Fruit fly (Drosophila melanogaster) whole organism, wandering third instar larva: ENCODE data around the gene CG5107.

Experiments used
- Abd-B ChIP-seq: fragments of >200 bp; optimal IDR thresholded peaks from 2 replicates; lab custom pipeline; 2017; ENCODE audit warnings: missing biosample characterization, missing genetic modification characterization
- br ChIP-seq: fragments of 200-800 bp; sonication (Bioruptor generic); optimal IDR thresholded peaks from 2 replicates; lab custom pipeline; 2016; ENCODE audit warnings: missing biosample characterization, missing genetic modification characterization
- dsf ChIP-seq: sonication (Bioruptor generic); optimal IDR thresholded peaks from 2 replicates; lab custom pipeline; 2016; ENCODE audit warnings: missing biosample characterization, missing genetic modification characterization, borderline replicate concordance
- ey ChIP-seq: fragments of 200-800 bp; sonication (Bioruptor generic); optimal IDR thresholded peaks from 2 replicates; lab custom pipeline; 2016; ENCODE audit warnings: missing biosample characterization, missing genetic modification characterization

DNA sequence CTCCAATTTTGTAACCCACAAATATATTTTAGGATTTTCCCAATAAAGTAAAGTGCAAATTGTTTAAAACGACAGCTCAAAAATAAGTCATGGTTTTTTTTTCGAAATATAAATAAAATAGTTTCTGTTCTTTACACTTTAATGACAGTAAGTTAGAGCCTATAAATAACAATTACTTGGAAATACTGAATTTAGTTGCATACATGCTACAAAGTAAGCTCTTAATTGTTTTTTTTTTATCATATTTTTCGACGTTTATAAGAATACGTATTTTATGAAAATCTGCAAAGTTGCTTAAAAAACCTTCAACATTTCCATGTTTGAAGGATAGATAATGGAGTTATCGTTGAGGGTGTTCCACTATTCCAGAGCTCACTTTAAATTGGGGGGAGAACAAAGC, 12.5 kb downstream of the CG5107 start:
- TF ChIP-seq Abd-B: no peak
- TF ChIP-seq br (GFP tag; lab: Kevin White, UChicago): no peak
- no peak for TF ChIP-seq ey (GFP tag; lab: Kevin White, UChicago)
- no peak for TF ChIP-seq dsf
